Fruit fly (Drosophila melanogaster) whole organism, embryonic: ENCODE measurements around the gene CG44837.

Experiments used
- Abd-B ChIP-seq: fragments of 200-800 bp; sonication (Bioruptor generic); optimal IDR thresholded peaks from 2 replicates; lab custom pipeline; 2018; ENCODE audit warnings: missing biosample characterization, mild to moderate bottlenecking, missing genetic modification characterization, moderate library complexity
- Atf3 ChIP-seq: fragments of 200-800 bp; sonication (Bioruptor generic); optimal IDR thresholded peaks from 3 replicates; lab custom pipeline; 2016; ENCODE audit warnings: missing biosample characterization, missing genetic modification characterization
- Bgb ChIP-seq: fragments of 200-800 bp; sonication (Bioruptor generic); IDR thresholded peaks from 2 replicates; pipeline ENCODE4 v1.3.6; 2022; ENCODE audit warnings: missing biosample characterization, missing genetic modification characterization; ENCODE audit not compliant: partially characterized antibody
- CG1024 ChIP-seq: fragments of 200-800 bp; sonication (Bioruptor generic); IDR thresholded peaks from 2 replicates; pipeline ENCODE4 v1.3.6; 2022; ENCODE audit warnings: missing biosample characterization, missing genetic modification characterization
- CG10565 ChIP-seq: fragments of 200-800 bp; sonication (Bioruptor generic); optimal IDR thresholded peaks from 3 replicates; lab custom pipeline; 2016; ENCODE audit warnings: missing biosample characterization, mild to moderate bottlenecking, missing genetic modification characterization
- CG12219 ChIP-seq: fragments of 200-800 bp; sonication (Bioruptor generic); optimal IDR thresholded peaks from 3 replicates; lab custom pipeline; 2018; ENCODE audit warnings: missing biosample characterization, mild to moderate bottlenecking, missing genetic modification characterization
- CG1233 ChIP-seq: fragments of 200-800 bp; sonication (Bioruptor generic); optimal IDR thresholded peaks from 4 replicates; lab custom pipeline; 2018; ENCODE audit warnings: missing biosample characterization, mild to moderate bottlenecking, missing genetic modification characterization
- CG12942 ChIP-seq: fragments of 200-800 bp; sonication (Bioruptor generic); optimal IDR thresholded peaks from 3 replicates; lab custom pipeline; 2016; ENCODE audit warnings: missing biosample characterization, missing genetic modification characterization
- CG13775 ChIP-seq: fragments of 200-800 bp; sonication (Bioruptor generic); optimal IDR thresholded peaks from 3 replicates; lab custom pipeline; 2017; ENCODE audit warnings: missing biosample characterization, mild to moderate bottlenecking, missing genetic modification characterization
- CG14014 ChIP-seq: fragments of 200-800 bp; sonication (Bioruptor generic); IDR thresholded peaks from 2 replicates; pipeline ENCODE4 v1.3.6; 2022; ENCODE audit warnings: missing biosample characterization, missing genetic modification characterization
- CG14050 ChIP-seq: fragments of 200-800 bp; sonication (Bioruptor generic); IDR thresholded peaks from 3 replicates; pipeline ENCODE4 v1.3.6; 2022; ENCODE audit warnings: missing biosample characterization, missing genetic modification characterization
- CG14441 ChIP-seq: fragments of 200-800 bp; sonication (Bioruptor generic); IDR thresholded peaks from 2 replicates; pipeline ENCODE4 v1.3.6; 2022; ENCODE audit warnings: missing biosample characterization, missing genetic modification characterization
- CG14860 ChIP-seq: fragments of 200-800 bp; sonication (Bioruptor generic); IDR thresholded peaks from 3 replicates; pipeline ENCODE4 v1.3.6; 2022; ENCODE audit warnings: missing biosample characterization, missing genetic modification characterization; ENCODE audit not compliant: partially characterized antibody
- CG16813 ChIP-seq: fragments of 200-800 bp; sonication (Bioruptor generic); IDR thresholded peaks from 3 replicates; pipeline ENCODE4 v1.3.6; 2022; ENCODE audit warnings: missing biosample characterization, missing genetic modification characterization; ENCODE audit not compliant: partially characterized antibody
- CG2712 ChIP-seq: fragments of 200-800 bp; optimal IDR thresholded peaks from 3 replicates; lab custom pipeline; 2019; ENCODE audit warnings: missing biosample characterization, mild to moderate bottlenecking, missing genetic modification characterization, moderate library complexity
- CG31224 ChIP-seq: fragments of 200-800 bp; sonication (Bioruptor generic); IDR thresholded peaks from 2 replicates; pipeline ENCODE4 v1.3.6; 2022; ENCODE audit warnings: missing biosample characterization, missing genetic modification characterization
- CG32767 ChIP-seq: fragments of 200-800 bp; sonication (Bioruptor generic); IDR thresholded peaks from 2 replicates; pipeline ENCODE4 v1.3.6; 2022; ENCODE audit warnings: missing biosample characterization, missing genetic modification characterization
- CG3281 ChIP-seq: fragments of 200-800 bp; sonication (Bioruptor generic); optimal IDR thresholded peaks from 3 replicates; lab custom pipeline; 2017; ENCODE audit warnings: missing biosample characterization, mild to moderate bottlenecking, missing genetic modification characterization
- CG3995 ChIP-seq: fragments of 200-800 bp; sonication (Bioruptor generic); optimal IDR thresholded peaks from 3 replicates; lab custom pipeline; 2016; ENCODE audit warnings: missing biosample characterization, missing genetic modification characterization
- CG42726 ChIP-seq: fragments of 200-800 bp; sonication (Bioruptor generic); IDR thresholded peaks from 2 replicates; pipeline ENCODE4 v1.3.6; 2022; ENCODE audit warnings: missing biosample characterization, missing genetic modification characterization; ENCODE audit not compliant: partially characterized antibody
- CG4282 ChIP-seq: fragments of 200-800 bp; sonication (Bioruptor generic); optimal IDR thresholded peaks from 2 replicates; lab custom pipeline; 2016; ENCODE audit warnings: missing biosample characterization, missing genetic modification characterization
- CG4424 ChIP-seq: fragments of 200-800 bp; sonication (Bioruptor generic); optimal IDR thresholded peaks from 3 replicates; lab custom pipeline; 2016; ENCODE audit warnings: missing biosample characterization, missing genetic modification characterization
- CG6272 ChIP-seq: fragments of 200-800 bp; sonication (Bioruptor generic); IDR thresholded peaks from 2 replicates; pipeline ENCODE4 v1.3.6; 2022; ENCODE audit warnings: missing biosample characterization, missing genetic modification characterization
- CG7271 ChIP-seq: fragments of 200-800 bp; sonication (Bioruptor generic); optimal IDR thresholded peaks from 2 replicates; lab custom pipeline; 2018; ENCODE audit warnings: missing biosample characterization, mild to moderate bottlenecking, missing genetic modification characterization, moderate library complexity
- CG7745 ChIP-seq: fragments of 200-800 bp; sonication (Bioruptor generic); optimal IDR thresholded peaks from 2 replicates; lab custom pipeline; 2018; ENCODE audit warnings: missing biosample characterization, mild to moderate bottlenecking, missing genetic modification characterization, moderate library complexity
- CrebB ChIP-seq: fragments of 200-800 bp; sonication (Bioruptor generic); optimal IDR thresholded peaks from 3 replicates; lab custom pipeline; 2018; ENCODE audit warnings: missing biosample characterization, mild to moderate bottlenecking, missing genetic modification characterization
- Drgx ChIP-seq: fragments of 200-800 bp; sonication (Bioruptor generic); IDR thresholded peaks from 2 replicates; pipeline ENCODE4 v1.3.6; 2022; ENCODE audit warnings: missing biosample characterization, missing genetic modification characterization
- ERR ChIP-seq: fragments of 200-800 bp; sonication (Bioruptor generic); optimal IDR thresholded peaks from 2 replicates; lab custom pipeline; 2016; ENCODE audit warnings: missing biosample characterization, missing genetic modification characterization
- Ets65A ChIP-seq: fragments of 200-800 bp; sonication (Bioruptor generic); peaks from one replicate; lab custom pipeline; 2016; ENCODE audit warnings: missing biosample characterization, missing genetic modification characterization
- Ets97D ChIP-seq: fragments of 200-800 bp; sonication (Bioruptor generic); optimal IDR thresholded peaks from 3 replicates; lab custom pipeline; 2016; ENCODE audit warnings: missing biosample characterization, missing genetic modification characterization
- Fer2 ChIP-seq: fragments of 200-800 bp; sonication (Bioruptor generic); optimal IDR thresholded peaks from 2 replicates; lab custom pipeline; 2018; ENCODE audit warnings: missing biosample characterization, mild to moderate bottlenecking, missing genetic modification characterization, moderate library complexity
- Lim3 ChIP-seq: fragments of 200-800 bp; sonication (Bioruptor generic); IDR thresholded peaks from 2 replicates; pipeline ENCODE4 v1.3.6; 2022; ENCODE audit warnings: missing biosample characterization, missing genetic modification characterization
- MBD-R2 ChIP-seq: fragments of 200-800 bp; sonication (Bioruptor generic); IDR thresholded peaks from 2 replicates; pipeline ENCODE4 v1.3.6; 2022; ENCODE audit warnings: missing biosample characterization, missing genetic modification characterization
- MESR4 ChIP-seq: fragments of 200-800 bp; sonication (Bioruptor generic); optimal IDR thresholded peaks from 2 replicates; lab custom pipeline; 2018; ENCODE audit warnings: missing biosample characterization, mild to moderate bottlenecking, missing genetic modification characterization, moderate library complexity
- NC2β ChIP-seq: fragments of 200-800 bp; sonication (Bioruptor generic); optimal IDR thresholded peaks from 2 replicates; lab custom pipeline; 2016; ENCODE audit warnings: missing biosample characterization, missing genetic modification characterization
- ap ChIP-seq: fragments of 200-800 bp; sonication (Bioruptor generic); IDR thresholded peaks from 2 replicates; pipeline ENCODE4 v1.3.6; 2022; ENCODE audit warnings: missing biosample characterization, missing genetic modification characterization
- ato ChIP-seq: fragments of 200-800 bp; sonication (Bioruptor generic); IDR thresholded peaks from 2 replicates; pipeline ENCODE4 v1.3.6; 2022; ENCODE audit warnings: missing biosample characterization, missing genetic modification characterization; ENCODE audit not compliant: partially characterized antibody
- croc ChIP-seq: fragments of 200-800 bp; sonication (Bioruptor generic); conservative IDR thresholded peaks from 3 replicates; pipeline ENCODE4 v1.3.6; 2022; ENCODE audit warnings: missing biosample characterization, missing genetic modification characterization
- dysf ChIP-seq: fragments of 200-800 bp; sonication (Bioruptor generic); IDR thresholded peaks from 3 replicates; pipeline ENCODE4 v1.3.6; 2022; ENCODE audit warnings: missing biosample characterization, missing genetic modification characterization
- ftz-f1 ChIP-seq: fragments of 200-800 bp; sonication (Bioruptor generic); optimal IDR thresholded peaks from 2 replicates; lab custom pipeline; 2016; ENCODE audit warnings: missing biosample characterization, missing genetic modification characterization
- mld ChIP-seq: fragments of 200-800 bp; sonication (Bioruptor generic); IDR thresholded peaks from 3 replicates; pipeline ENCODE4 v1.3.6; 2022; ENCODE audit warnings: missing biosample characterization, missing genetic modification characterization; ENCODE audit not compliant: partially characterized antibody
- nerfin-2 ChIP-seq: fragments of 200-800 bp; sonication (Bioruptor generic); IDR thresholded peaks from 2 replicates; pipeline ENCODE4 v1.3.6; 2022; ENCODE audit warnings: missing biosample characterization, missing genetic modification characterization; ENCODE audit not compliant: partially characterized antibody
- odd ChIP-seq: fragments of 200-800 bp; sonication (Bioruptor generic); optimal IDR thresholded peaks from 2 replicates; lab custom pipeline; 2017; ENCODE audit warnings: missing biosample characterization, mild to moderate bottlenecking, missing genetic modification characterization
- otp ChIP-seq: fragments of 200-800 bp; sonication (Bioruptor generic); IDR thresholded peaks from 3 replicates; pipeline ENCODE4, ENCODE4 v1.3.6; 2022; ENCODE audit warnings: missing biosample characterization, missing genetic modification characterization
- psq ChIP-seq: fragments of 200-800 bp; sonication (Bioruptor generic); optimal IDR thresholded peaks from 2 replicates; lab custom pipeline; 2017; ENCODE audit warnings: missing biosample characterization, missing genetic modification characterization
- run ChIP-seq: fragments of 200-800 bp; sonication (Bioruptor generic); optimal IDR thresholded peaks from 3 replicates; lab custom pipeline; 2018; ENCODE audit warnings: missing biosample characterization, mild to moderate bottlenecking, missing genetic modification characterization
- slou ChIP-seq: fragments of 200-800 bp; sonication (Bioruptor generic); optimal IDR thresholded peaks from 3 replicates; lab custom pipeline; 2016; ENCODE audit warnings: missing biosample characterization, missing genetic modification characterization
- stc ChIP-seq: fragments of 200-800 bp; sonication (Bioruptor generic); IDR thresholded peaks from 2 replicates; pipeline ENCODE4 v1.3.6; 2022; ENCODE audit warnings: missing biosample characterization, missing genetic modification characterization
- stwl ChIP-seq: fragments of 200-800 bp; sonication (Bioruptor generic); optimal IDR thresholded peaks from 3 replicates; lab custom pipeline; 2018; ENCODE audit warnings: missing biosample characterization, mild to moderate bottlenecking, missing genetic modification characterization, moderate library complexity
- tap ChIP-seq: fragments of 200-800 bp; optimal IDR thresholded peaks from 3 replicates; lab custom pipeline; 2019; ENCODE audit warnings: missing biosample characterization, mild to moderate bottlenecking, missing genetic modification characterization, moderate library complexity
- tgo ChIP-seq: fragments of 200-800 bp; sonication (Bioruptor generic); IDR thresholded peaks from 3 replicates; pipeline ENCODE4 v1.3.6; 2022; ENCODE audit warnings: missing biosample characterization, missing genetic modification characterization

Gene CG44837

DNA sequence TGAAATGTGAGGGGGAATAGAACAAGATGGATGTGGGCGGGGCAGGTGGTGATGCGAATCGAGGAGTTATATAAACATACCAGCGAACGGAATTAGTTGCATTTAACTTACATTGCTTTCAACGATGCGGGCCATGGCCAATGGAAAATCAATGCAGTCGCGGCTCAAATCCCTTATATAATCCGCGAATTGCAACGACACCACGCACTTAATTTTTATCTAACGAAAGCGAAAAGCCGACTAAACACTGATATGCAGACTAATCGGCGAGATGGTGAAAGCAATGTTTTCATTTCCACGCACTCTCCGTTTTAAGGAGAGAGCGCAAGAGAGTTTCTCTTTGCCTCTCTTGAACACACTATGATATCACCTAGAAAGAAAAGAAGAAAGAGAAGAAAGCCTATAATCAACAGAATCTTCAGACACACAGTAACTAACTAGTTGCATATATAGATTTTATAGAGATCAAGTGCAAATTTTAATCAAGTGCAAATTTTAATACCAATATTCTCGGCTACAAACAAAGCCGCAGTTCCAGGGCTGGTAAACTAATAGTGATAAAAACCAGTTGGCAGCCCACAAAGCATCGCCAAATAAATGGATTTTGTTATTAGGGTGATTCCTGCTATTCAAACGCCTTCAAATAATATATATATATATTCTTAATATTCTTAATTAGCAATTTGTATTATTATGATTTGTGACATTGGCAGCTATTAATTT is 116.8 kb downstream of the CG44837 start, which contains the start of the genes CG11597 and CG5946 (continued):
- no peak for TF ChIP-seq tgo (GFP tag; lab: Robert Waterston, UW)
- TF ChIP-seq Ets65A = no peak
- no peak for TF ChIP-seq Abd-B (GFP tag; lab: Kevin White, UChicago)
- no peak for TF ChIP-seq CG14441 (GFP tag; lab: Robert Waterston, UW)
- TF ChIP-seq mld = no peak
- no peak for TF ChIP-seq CG12942 (GFP tag; lab: Kevin White, UChicago)
- TF ChIP-seq CG14050 = no peak
- TF ChIP-seq CG7745 = no peak
- TF ChIP-seq CG3281 (GFP tag; lab: Kevin White, UChicago) = no peak
- no peak for TF ChIP-seq tap (tag; lab: Kevin White, UChicago)
- no peak for TF ChIP-seq CG2712
- TF ChIP-seq CG3995 (GFP tag; lab: Kevin White, UChicago) = no peak
- TF ChIP-seq run (tag; lab: Kevin White, UChicago) = no peak
- no peak for TF ChIP-seq CG14014
- TF ChIP-seq stwl = no peak
- TF ChIP-seq nerfin-2 (GFP tag; lab: Robert Waterston, UW) = no peak
- no peak for TF ChIP-seq dysf
- TF ChIP-seq ftz-f1 (GFP tag; lab: Kevin White, UChicago) = no peak
- TF ChIP-seq psq (GFP tag; lab: Kevin White, UChicago) = no peak
- no peak for TF ChIP-seq CG4282 (GFP tag; lab: Kevin White, UChicago)
- TF ChIP-seq CG31224 (GFP tag; lab: Robert Waterston, UW) = no peak
- no peak for TF ChIP-seq Fer2 (tag; lab: Kevin White, UChicago)
- TF ChIP-seq ato = no peak
- no peak for TF ChIP-seq Lim3 (GFP tag; lab: Robert Waterston, UW)
- no peak for TF ChIP-seq CG14860 (GFP tag; lab: Robert Waterston, UW)
- TF ChIP-seq ap (GFP tag; lab: Robert Waterston, UW) = no peak
- no peak for TF ChIP-seq CG4424 (GFP tag; lab: Kevin White, UChicago)
- no peak for TF ChIP-seq CrebB (tag; lab: Kevin White, UChicago)
- peak; percentile 20; the same call in 1 of the 2 replicates for TF ChIP-seq Bgb (GFP tag; lab: Robert Waterston, UW)
- TF ChIP-seq CG6272 (GFP tag; lab: Robert Waterston, UW) = no peak
- TF ChIP-seq odd (GFP tag; lab: Kevin White, UChicago) = no peak
- TF ChIP-seq MESR4 (GFP tag; lab: Kevin White, UChicago) = peak; percentile 10
- TF ChIP-seq CG13775 = no peak
- no peak for TF ChIP-seq CG10565
- peak; percentile 19; the same call in 1 of the 3 replicates for TF ChIP-seq CG16813 (GFP tag; lab: Robert Waterston, UW)
- no peak for TF ChIP-seq CG1024 (GFP tag; lab: Robert Waterston, UW)
- no peak for TF ChIP-seq croc (GFP tag; lab: Robert Waterston, UW)
- TF ChIP-seq slou (GFP tag; lab: Kevin White, UChicago) = no peak
- no peak for TF ChIP-seq stc
- TF ChIP-seq NC2β = no peak
- TF ChIP-seq ERR = no peak
- no peak for TF ChIP-seq CG42726 (GFP tag; lab: Robert Waterston, UW)
- peak; percentile 30 for TF ChIP-seq Ets97D
- TF ChIP-seq CG12219 (GFP tag; lab: Kevin White, UChicago) = no peak
- no peak for TF ChIP-seq Atf3
- TF ChIP-seq CG1233 (GFP tag; lab: Kevin White, UChicago) = no peak
- TF ChIP-seq otp (GFP tag; lab: Robert Waterston, UW) = no peak
- no peak for TF ChIP-seq MBD-R2 (GFP tag; lab: Robert Waterston, UW)
- no peak for TF ChIP-seq CG7271 (tag; lab: Kevin White, UChicago)
- no peak for TF ChIP-seq CG32767
- TF ChIP-seq Drgx (GFP tag; lab: Robert Waterston, UW) = no peak
